Fruit fly (Drosophila melanogaster) Kc167 (cell line): ENCODE results near the gene CG15891.

Source experiments
- Myc ChIP-seq: fragments of >200 bp; optimal IDR thresholded peaks from 2 replicates; lab custom pipeline; 2017; ENCODE audit warnings: missing external identifiers
- h ChIP-seq: fragments of >200 bp; optimal IDR thresholded peaks from 3 replicates; lab custom pipeline; 2018; ENCODE audit warnings: missing external identifiers
- insv ChIP-seq: fragments of >200 bp; optimal IDR thresholded peaks from 3 replicates; lab custom pipeline; 2018; ENCODE audit warnings: missing external identifiers
- psq ChIP-seq: fragments of >200 bp; optimal IDR thresholded peaks from 2 replicates; lab custom pipeline; 2017; ENCODE audit warnings: missing external identifiers

dm6 chrX:6295129-6295539 lies at the start of gene CG15891, which contains the start of gene CG3815:
- TF ChIP-seq psq (no peak), insv (lab: Kevin White, UChicago) (no peak), h (no peak), Myc (lab: Kevin White, UChicago) (no peak)
